Worm (Caenorhabditis elegans) whole organism, late embryonic: Measurements from ENCODE around the gene F23B12.7.

ENCODE experiments used
- C08G9.2 ChIP-seq: sonication (generic microtip); optimal IDR thresholded peaks from 2 replicates; lab custom pipeline; 2016; ENCODE audit warnings: mild to moderate bottlenecking, missing genetic modification characterization, moderate library complexity, missing compliant biosample characterization
- F13H6.1 ChIP-seq: sonication (generic microtip); optimal IDR thresholded peaks from 2 replicates; lab custom pipeline; 2016; ENCODE audit warnings: missing genetic modification characterization, missing compliant biosample characterization
- K02D7.2 ChIP-seq: sonication (generic microtip); optimal IDR thresholded peaks from 2 replicates; lab custom pipeline; 2017; ENCODE audit warnings: mild to moderate bottlenecking, missing genetic modification characterization, missing compliant biosample characterization
- K09A11.1 ChIP-seq: sonication (generic microtip); optimal IDR thresholded peaks from 2 replicates; lab custom pipeline; 2017; ENCODE audit warnings: antibody characterized with exemption, mild to moderate bottlenecking, missing genetic modification characterization, missing compliant biosample characterization; ENCODE audit not compliant: insufficient read depth
- ahr-1 ChIP-seq: sonication (generic microtip); optimal IDR thresholded peaks from 2 replicates; lab custom pipeline; 2016; ENCODE audit warnings: missing genetic modification characterization, missing compliant biosample characterization
- ama-1 ChIP-seq: fragments of 150-350 bp; optimal IDR thresholded peaks from 2 replicates; lab custom pipeline; 2014
- ceh-14 ChIP-seq: sonication (generic microtip); optimal IDR thresholded peaks from 2 replicates; lab custom pipeline; 2016; ENCODE audit warnings: missing genotype, missing genetic modification characterization, missing compliant biosample characterization
- ceh-18 ChIP-seq: sonication (generic microtip); optimal IDR thresholded peaks from 2 replicates; lab custom pipeline; 2016; ENCODE audit warnings: missing genetic modification characterization, missing compliant biosample characterization
- ceh-2 ChIP-seq: sonication (generic microtip); optimal IDR thresholded peaks from 2 replicates; lab custom pipeline; 2016; ENCODE audit warnings: missing genotype, missing genetic modification characterization, missing compliant biosample characterization
- ceh-22 ChIP-seq: sonication (generic microtip); optimal IDR thresholded peaks from 2 replicates; lab custom pipeline; 2017; ENCODE audit warnings: missing biosample characterization, missing genetic modification characterization
- ceh-30 ChIP-seq: fragments of 150-350 bp; optimal IDR thresholded peaks from 2 replicates; lab custom pipeline; 2014; ENCODE audit warnings: missing biosample characterization, missing genetic modification characterization
- ceh-31 ChIP-seq: sonication (generic microtip); optimal IDR thresholded peaks from 2 replicates; lab custom pipeline; 2016; ENCODE audit warnings: missing genetic modification characterization, missing compliant biosample characterization
- ceh-6 ChIP-seq: fragments of 200-800 bp; sonication (Bioruptor generic); optimal IDR thresholded peaks from 2 replicates; lab custom pipeline; 2018; ENCODE audit warnings: mild to moderate bottlenecking, missing genetic modification characterization, missing compliant biosample characterization
- dmd-4 ChIP-seq: sonication (generic microtip); optimal IDR thresholded peaks from 2 replicates; lab custom pipeline; 2016; ENCODE audit warnings: borderline replicate concordance, missing genetic modification characterization, missing compliant biosample characterization
- dve-1 ChIP-seq: sonication (generic microtip); optimal IDR thresholded peaks from 2 replicates; lab custom pipeline; 2017; ENCODE audit warnings: antibody characterized with exemption, mild to moderate bottlenecking, missing genetic modification characterization, missing compliant biosample characterization
- elt-2 ChIP-seq: sonication (generic microtip); optimal IDR thresholded peaks from 2 replicates; lab custom pipeline; 2016; ENCODE audit warnings: missing genetic modification reagents, missing genetic modification characterization, missing compliant biosample characterization
- elt-4 ChIP-seq: sonication (generic microtip); optimal IDR thresholded peaks from 2 replicates; lab custom pipeline; 2016; ENCODE audit warnings: missing genetic modification characterization, missing compliant biosample characterization
- eyg-1 ChIP-seq: sonication (generic microtip); optimal IDR thresholded peaks from 2 replicates; lab custom pipeline; 2016; ENCODE audit warnings: missing genotype, missing genetic modification characterization, missing compliant biosample characterization
- fax-1 ChIP-seq: sonication (generic microtip); optimal IDR thresholded peaks from 2 replicates; lab custom pipeline; 2016; ENCODE audit warnings: missing genotype, missing genetic modification characterization, missing compliant biosample characterization
- fkh-10 ChIP-seq: fragments of 150-350 bp; optimal IDR thresholded peaks from 2 replicates; lab custom pipeline; 2014; ENCODE audit warnings: missing biosample characterization, missing genetic modification reagents, missing genetic modification characterization
- gmeb-2 ChIP-seq: sonication (generic microtip); optimal IDR thresholded peaks from 2 replicates; lab custom pipeline; 2016; ENCODE audit warnings: missing genetic modification characterization, inconsistent platforms, missing compliant biosample characterization
- lim-6 ChIP-seq: sonication (generic microtip); optimal IDR thresholded peaks from 2 replicates; lab custom pipeline; 2016; ENCODE audit warnings: missing genetic modification characterization, missing compliant biosample characterization
- mec-3 ChIP-seq: sonication (generic microtip); optimal IDR thresholded peaks from 2 replicates; lab custom pipeline; 2016; ENCODE audit warnings: borderline replicate concordance, missing genetic modification characterization, missing compliant biosample characterization
- nfya-1 ChIP-seq: sonication (generic microtip); optimal IDR thresholded peaks from 2 replicates; lab custom pipeline; 2017; ENCODE audit warnings: missing genetic modification characterization, mild to moderate bottlenecking, missing compliant biosample characterization, antibody characterized with exemption, moderate library complexity
- nhr-232 ChIP-seq: sonication (generic microtip); optimal IDR thresholded peaks from 2 replicates; lab custom pipeline; 2016; ENCODE audit warnings: missing genetic modification characterization, missing compliant biosample characterization
- pat-9 ChIP-seq: fragments of 200-800 bp; sonication (Bioruptor generic); optimal IDR thresholded peaks from 2 replicates; lab custom pipeline; 2018; ENCODE audit warnings: mild to moderate bottlenecking, missing genetic modification characterization, moderate library complexity, missing compliant biosample characterization
- pha-4 ChIP-seq: fragments of 150-350 bp; optimal IDR thresholded peaks from 2 replicates; lab custom pipeline; 2018; ENCODE audit warnings: missing biosample characterization, missing genetic modification reagents, missing genetic modification characterization
- ref-2 ChIP-seq: sonication (generic microtip); optimal IDR thresholded peaks from 2 replicates; lab custom pipeline; 2016; ENCODE audit warnings: missing genetic modification characterization, missing compliant biosample characterization
- rnt-1 ChIP-seq: sonication (generic microtip); optimal IDR thresholded peaks from 2 replicates; lab custom pipeline; 2016; ENCODE audit warnings: missing genetic modification characterization, missing compliant biosample characterization
- sox-2 ChIP-seq: fragments of 200-800 bp; sonication (Bioruptor generic); IDR thresholded peaks from 2 replicates; pipeline ENCODE4 v1.3.6; 2022; ENCODE audit warnings: missing genetic modification reagents, missing genetic modification characterization, missing compliant biosample characterization
- syd-9 ChIP-seq: sonication (generic microtip); optimal IDR thresholded peaks from 2 replicates; lab custom pipeline; 2016; ENCODE audit warnings: mild to moderate bottlenecking, missing genetic modification characterization, moderate library complexity, missing compliant biosample characterization
- tbx-2 ChIP-seq: sonication (generic microtip); optimal IDR thresholded peaks from 2 replicates; lab custom pipeline; 2016; ENCODE audit warnings: missing genetic modification characterization, missing compliant biosample characterization
- tbx-7 ChIP-seq: sonication (generic microtip); optimal IDR thresholded peaks from 2 replicates; lab custom pipeline; 2016; ENCODE audit warnings: missing genotype, missing genetic modification characterization, missing compliant biosample characterization
- ttx-3 ChIP-seq: sonication (generic microtip); optimal IDR thresholded peaks from 2 replicates; lab custom pipeline; 2016; ENCODE audit warnings: missing genetic modification reagents, missing genetic modification characterization, missing compliant biosample characterization
- unc-3 ChIP-seq, 2 experiments: fragments of 200-800 bp in 1 of 2; sonication (Bioruptor generic) in 1 of 2; sonication (generic microtip) in 1 of 2; conservative IDR thresholded peaks in 1 of 2; optimal IDR thresholded peaks in 1 of 2; 2 replicates each; pipeline versions ENCODE4 v1.3.6 to Lab custom; 2016 to 2022; ENCODE audit warnings: missing compliant biosample characterization in 2 of 2, missing genetic modification characterization in 2 of 2, missing genetic modification reagents in 1 of 2
- unc-55 ChIP-seq: sonication (generic microtip); optimal IDR thresholded peaks from 2 replicates; lab custom pipeline; 2017; ENCODE audit warnings: missing biosample characterization, missing genetic modification reagents, missing genetic modification characterization
- zip-5 ChIP-seq: sonication (generic microtip); optimal IDR thresholded peaks from 2 replicates; lab custom pipeline; 2016; ENCODE audit warnings: missing genetic modification characterization, missing compliant biosample characterization

Gene F23B12.7

DNA sequence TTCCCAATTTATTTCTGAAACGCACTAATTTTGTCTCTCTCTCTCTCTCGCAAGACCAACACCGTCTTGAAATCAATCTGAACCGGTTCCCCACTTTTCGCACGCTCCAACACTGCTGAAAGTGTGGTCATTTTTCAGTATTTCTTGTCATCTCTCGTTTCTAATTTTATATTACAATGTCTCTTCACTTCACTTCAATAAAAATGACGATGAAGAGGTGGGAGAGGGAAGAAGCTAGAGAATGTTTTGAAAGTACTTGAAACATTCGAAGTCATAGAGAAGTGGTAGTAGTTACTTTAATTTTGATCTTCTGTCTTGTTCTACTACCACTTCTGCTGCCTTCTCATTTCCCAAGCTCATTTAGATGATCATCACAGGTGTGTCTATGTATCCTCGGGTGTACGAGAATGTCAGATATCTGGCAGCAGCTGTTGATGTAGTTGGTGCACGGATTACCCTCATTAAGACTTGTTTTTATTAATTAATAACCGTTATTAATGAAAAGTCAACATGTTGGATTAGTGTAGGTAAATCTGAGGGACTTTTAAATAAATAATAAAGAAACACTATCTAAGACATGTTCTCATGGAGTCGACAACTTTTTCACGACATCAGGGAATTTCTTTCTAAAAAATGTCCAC lies 11.3 kb upstream of the F23B12.7 start:
- TF ChIP-seq lim-6 (tag; lab: Kevin White, UChicago) (no peak), ceh-30 (tag; lab: Kevin White, UChicago) (no peak), nfya-1 (tag; lab: Kevin White, UChicago) (no peak), pat-9 (tag; lab: Kevin White, UChicago) (no peak), fax-1 (tag; lab: Kevin White, UChicago) (no peak)
- TF ChIP-seq, all 69 proteins: peak for 0

DNA sequence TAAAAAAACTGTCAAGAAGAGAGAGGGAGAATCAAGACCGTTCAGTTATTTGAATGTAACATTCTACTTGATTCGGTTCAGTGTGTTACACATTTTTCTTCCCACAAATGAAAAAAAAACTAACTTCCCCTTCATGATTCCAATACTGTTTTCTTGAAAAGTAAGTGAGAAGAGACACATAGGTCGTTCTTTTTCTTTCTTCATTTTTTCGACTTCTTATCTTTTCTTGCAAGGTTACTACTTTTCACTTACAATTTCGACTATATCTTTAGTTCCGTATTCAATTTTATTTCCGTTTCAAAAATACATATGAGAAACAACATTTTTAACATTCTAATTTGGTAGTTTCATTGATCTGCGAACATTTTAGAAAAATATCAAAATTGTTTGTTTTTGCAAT lies 10.3 kb upstream of the F23B12.7 start:
- TF ChIP-seq sox-2 (GFP tag; lab: Robert Waterston, UW) (no peak), unc-55 (GFP tag; lab: Kevin White, UChicago) (no peak), fax-1 (tag; lab: Kevin White, UChicago) (no peak), F13H6.1 (tag; lab: Kevin White, UChicago) (no peak), K09A11.1 (no peak), gmeb-2 (tag; lab: Kevin White, UChicago) (no peak)

DNA sequence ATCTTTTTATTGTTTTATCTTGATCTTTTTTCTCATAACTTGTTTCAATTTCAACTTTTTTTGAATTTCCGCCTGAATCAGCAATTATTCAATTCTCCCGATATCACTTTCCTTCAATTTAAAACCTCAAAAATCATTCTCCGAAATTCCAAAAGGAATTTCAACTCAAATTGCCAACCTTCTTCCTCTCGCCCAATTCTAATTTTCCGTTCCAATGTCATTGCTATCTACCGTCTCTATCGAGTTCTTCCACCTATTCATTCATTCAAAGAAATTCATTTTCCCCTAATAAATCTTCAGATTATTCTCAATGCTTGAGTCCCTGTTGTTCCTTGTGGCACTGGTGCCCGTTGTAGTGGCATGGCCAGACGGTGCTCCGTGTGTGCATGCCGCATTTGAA lies 8.7 kb upstream of the F23B12.7 start, which contains the start of gene F23B12.4:
Gene F23B12.4 (plus strand): TSS at position 301 of the 400 bp plus-strand sequence.
- TF ChIP-seq eyg-1 (tag; lab: Kevin White, UChicago) = no peak
- no peak for TF ChIP-seq unc-55 (GFP tag; lab: Kevin White, UChicago)
- TF ChIP-seq C08G9.2 = no peak
- no peak for TF ChIP-seq ceh-18
- TF ChIP-seq rnt-1 (tag; lab: Kevin White, UChicago) = no peak
- no peak for TF ChIP-seq mec-3 (tag; lab: Kevin White, UChicago)
- TF ChIP-seq fkh-10 = no peak
- TF ChIP-seq elt-4 = no peak
- TF ChIP-seq, all 69 proteins: peak for 0

DNA sequence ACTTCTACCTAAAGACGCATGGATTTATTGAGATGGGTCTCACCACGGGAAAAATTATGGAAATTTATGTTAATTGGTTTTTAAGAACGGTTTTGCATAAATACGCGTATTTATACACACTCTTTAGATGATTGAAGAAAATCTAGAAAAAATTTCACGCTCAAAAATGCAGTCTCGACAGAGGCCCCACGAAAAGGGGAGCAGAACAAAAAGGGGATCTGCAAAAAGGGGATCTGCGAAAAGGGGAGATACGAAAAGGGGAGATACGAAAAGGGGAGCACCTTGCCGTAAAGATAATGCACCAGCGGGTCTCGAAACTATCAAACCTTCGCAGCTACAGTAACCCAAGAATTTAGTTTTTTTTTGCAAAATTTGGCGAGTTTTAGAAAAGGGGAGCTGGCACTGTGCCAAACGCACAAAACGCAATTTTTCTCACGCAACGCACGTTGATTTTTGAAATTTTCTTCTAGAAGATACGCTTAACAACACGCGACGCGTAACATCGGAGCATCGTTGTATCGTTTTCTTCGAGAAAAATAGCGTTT lies 6.0 kb upstream of the F23B12.7 start:
- TF ChIP-seq lim-6 (tag; lab: Kevin White, UChicago) (peak; percentile 50), C08G9.2 (peak; percentile 68), tbx-2 (peak; percentile 72), zip-5 (peak; percentile 23), ceh-14 (tag; lab: Kevin White, UChicago) (peak; percentile 50), ceh-2 (peak; percentile 45), tbx-7 (tag; lab: Kevin White, UChicago) (peak; percentile 25), rnt-1 (tag; lab: Kevin White, UChicago) (peak; percentile 14), fax-1 (tag; lab: Kevin White, UChicago) (peak; percentile 25), ceh-31 (peak; percentile 83), dmd-4 (peak; percentile 34)
- TF ChIP-seq, all 69 proteins: peak for 11; not testable (repeated sequence) for 58

DNA sequence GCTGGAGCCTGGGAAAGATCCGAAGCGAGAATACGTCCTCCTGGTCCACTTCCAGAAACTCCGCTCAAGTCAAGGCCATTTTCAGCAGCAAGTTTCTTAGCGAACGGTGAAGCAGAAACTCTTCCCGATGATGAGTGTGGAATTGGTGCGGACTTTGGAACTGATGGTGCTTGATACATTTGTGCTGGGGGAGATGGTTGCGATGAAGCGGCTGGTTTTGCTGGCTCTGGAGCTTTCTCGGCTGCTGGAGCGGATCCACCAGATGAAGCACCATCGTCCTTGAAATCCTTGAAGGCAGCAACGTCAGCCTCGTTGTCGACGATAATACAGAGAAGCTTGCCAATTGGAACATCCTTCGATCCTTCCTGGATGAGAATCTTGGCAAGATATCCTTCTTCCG lies 3.0 kb upstream of the F23B12.7 start:
- TF ChIP-seq ceh-22 (tag; lab: Kevin White, UChicago) (no peak), mec-3 (tag; lab: Kevin White, UChicago) (no peak), tbx-2 (no peak), ahr-1 (tag; lab: Kevin White, UChicago) (no peak), ttx-3 (tag; lab: Kevin White, UChicago) (no peak), unc-3 (GFP tag; conservative IDR thresholded peaks at IDR 0.05; lab: Robert Waterston, UW) (no peak), unc-3 (tag; optimal IDR thresholded peaks at IDR 0.05; lab: Kevin White, UChicago) (no peak), fkh-10 (no peak), dmd-4 (no peak), unc-55 (GFP tag; lab: Kevin White, UChicago) (no peak), pha-4 (tag; lab: Kevin White, UChicago) (no peak), ref-2 (tag; lab: Kevin White, UChicago) (no peak), rnt-1 (tag; lab: Kevin White, UChicago) (no peak), nhr-232 (tag; lab: Kevin White, UChicago) (no peak), dve-1 (no peak), fax-1 (tag; lab: Kevin White, UChicago) (no peak), elt-2 (tag; lab: Kevin White, UChicago) (no peak), ceh-6 (GFP tag; lab: Kevin White, UChicago) (no peak), K02D7.2 (tag; lab: Kevin White, UChicago) (no peak), syd-9 (tag; lab: Kevin White, UChicago) (no peak), ama-1 (lab: Kevin White, UChicago) (no peak)
